Worm (Caenorhabditis elegans) whole organism, L1 larva: ENCODE measurements around the gene str-32.

Experiments used
- C04F5.9 ChIP-seq: sonication (generic microtip); optimal IDR thresholded peaks from 2 replicates; lab custom pipeline; 2016; ENCODE audit warnings: missing genetic modification characterization, missing compliant biosample characterization
- F16B12.6 ChIP-seq: fragments of 150-350 bp; optimal IDR thresholded peaks from 2 replicates; lab custom pipeline; 2014; ENCODE audit warnings: missing biosample characterization, missing genetic modification characterization
- aha-1 ChIP-seq: fragments of 150-350 bp; optimal IDR thresholded peaks from 2 replicates; lab custom pipeline; 2014; ENCODE audit warnings: missing biosample characterization, missing genetic modification characterization
- ama-1 ChIP-seq: fragments of 150-350 bp; optimal IDR thresholded peaks from 2 replicates; lab custom pipeline; 2014
- blmp-1 ChIP-seq: fragments of 150-350 bp; optimal IDR thresholded peaks from 2 replicates; lab custom pipeline; 2014; ENCODE audit warnings: missing biosample characterization, missing genetic modification characterization
- ceh-8 ChIP-seq: fragments of 200-800 bp; sonication (Bioruptor generic); optimal IDR thresholded peaks from 2 replicates; lab custom pipeline; 2018; ENCODE audit warnings: mild to moderate bottlenecking, missing genetic modification characterization, moderate library complexity, missing compliant biosample characterization
- ceh-82 ChIP-seq, 3 experiments: fragments of 150-350 bp in 1 of 3; sonication (generic microtip) in 2 of 3; optimal IDR thresholded peaks; 2 replicates each; lab custom pipeline; 2014 to 2017; ENCODE audit warnings: missing biosample characterization in 3 of 3, missing genetic modification characterization in 3 of 3
- ceh-90 ChIP-seq: sonication (generic microtip); optimal IDR thresholded peaks from 2 replicates; lab custom pipeline; 2016; ENCODE audit warnings: missing genetic modification characterization, missing compliant biosample characterization
- ces-1 ChIP-seq: fragments of 150-350 bp; optimal IDR thresholded peaks from 2 replicates; lab custom pipeline; 2014; ENCODE audit warnings: missing biosample characterization, missing genetic modification reagents, missing genetic modification characterization
- dpl-1 ChIP-seq, 3 experiments: fragments of 150-350 bp in 2 of 3; sonication (generic microtip) in 1 of 3; optimal IDR thresholded peaks; 2 replicates each; lab custom pipeline; 2014 to 2017; ENCODE audit warnings: missing biosample characterization in 3 of 3, missing genetic modification characterization in 3 of 3, missing genetic modification reagents in 3 of 3
- dsc-1 ChIP-seq: sonication (generic microtip); optimal IDR thresholded peaks from 2 replicates; lab custom pipeline; 2016; ENCODE audit warnings: mild to moderate bottlenecking, missing genetic modification characterization, missing compliant biosample characterization
- efl-3 ChIP-seq: fragments of 200-800 bp; sonication (Bioruptor generic); optimal IDR thresholded peaks from 2 replicates; lab custom pipeline; 2018; ENCODE audit warnings: mild to moderate bottlenecking, missing genetic modification characterization, missing compliant biosample characterization
- egl-13 ChIP-seq: sonication (generic microtip); optimal IDR thresholded peaks from 2 replicates; lab custom pipeline; 2016; ENCODE audit warnings: missing genotype, missing genetic modification reagents, missing genetic modification characterization, missing compliant biosample characterization
- egl-27 ChIP-seq, 2 experiments: fragments of 150-350 bp in 1 of 2; sonication (generic microtip); optimal IDR thresholded peaks; 3 replicates each; lab custom pipeline; 2017 to 2018; ENCODE audit warnings: missing biosample characterization in 2 of 2, missing genetic modification characterization in 2 of 2, missing genetic modification reagents in 2 of 2
- elt-3 ChIP-seq, 6 experiments: fragments of 150-350 bp in 1 of 6; sonication (generic microtip); optimal IDR thresholded peaks; 2 replicates each; lab custom pipeline; 2017 to 2018; ENCODE audit warnings: missing biosample characterization in 6 of 6, missing genetic modification characterization in 6 of 6, inconsistent platforms in 1 of 6
- ets-5 ChIP-seq: fragments of 200-800 bp; sonication (Bioruptor generic); IDR thresholded peaks from 2 replicates; pipeline ENCODE4 v1.3.6; 2022; ENCODE audit warnings: missing genetic modification characterization, missing compliant biosample characterization
- fkh-10 ChIP-seq: sonication (generic microtip); optimal IDR thresholded peaks from 2 replicates; lab custom pipeline; 2017; ENCODE audit warnings: missing biosample characterization, missing genetic modification reagents, missing genetic modification characterization
- fkh-4 ChIP-seq: sonication (generic microtip); optimal IDR thresholded peaks from 2 replicates; lab custom pipeline; 2016; ENCODE audit warnings: missing compliant biosample characterization, missing genetic modification characterization, borderline replicate concordance
- fkh-8 ChIP-seq: sonication (generic microtip); optimal IDR thresholded peaks from 2 replicates; lab custom pipeline; 2016; ENCODE audit warnings: mild to moderate bottlenecking, missing genetic modification characterization, missing compliant biosample characterization
- hpl-2 ChIP-seq: fragments of 150-350 bp; optimal IDR thresholded peaks from 2 replicates; lab custom pipeline; 2014; ENCODE audit warnings: missing biosample characterization, missing genetic modification reagents, missing genetic modification characterization
- isw-1 ChIP-seq: fragments of 200-800 bp; sonication (Bioruptor generic); IDR thresholded peaks from 2 replicates; pipeline ENCODE4 v1.3.6; 2022; ENCODE audit warnings: missing genetic modification characterization, missing compliant biosample characterization
- lin-13 ChIP-seq: fragments of 150-350 bp; optimal IDR thresholded peaks from 2 replicates; lab custom pipeline; 2014; ENCODE audit warnings: missing biosample characterization, missing genetic modification reagents, missing genetic modification characterization
- lin-14 ChIP-seq: fragments of 200-800 bp; sonication (Bioruptor generic); optimal IDR thresholded peaks from 2 replicates; lab custom pipeline; 2018; ENCODE audit warnings: mild to moderate bottlenecking, missing genetic modification characterization, moderate library complexity, missing compliant biosample characterization
- lin-35 ChIP-seq, 2 experiments: fragments of 150-350 bp; optimal IDR thresholded peaks; 2 replicates each; lab custom pipeline; 2014; ENCODE audit warnings: missing biosample characterization in 2 of 2, missing genetic modification characterization in 2 of 2, missing genetic modification reagents in 2 of 2
- lsy-2 ChIP-seq, 2 experiments: fragments of 150-350 bp; optimal IDR thresholded peaks; 2 replicates each; lab custom pipeline; 2014; ENCODE audit warnings: missing biosample characterization in 2 of 2, missing genetic modification characterization in 2 of 2
- mep-1 ChIP-seq: fragments of 150-350 bp; optimal IDR thresholded peaks from 2 replicates; lab custom pipeline; 2014; ENCODE audit warnings: missing biosample characterization, missing genetic modification characterization
- nhr-11 ChIP-seq: fragments of 150-350 bp; optimal IDR thresholded peaks from 2 replicates; lab custom pipeline; 2014; ENCODE audit warnings: missing biosample characterization, missing genetic modification characterization
- nhr-12 ChIP-seq: sonication (generic microtip); optimal IDR thresholded peaks from 2 replicates; lab custom pipeline; 2017; ENCODE audit warnings: missing biosample characterization, missing genetic modification characterization
- nhr-20 ChIP-seq: sonication (generic microtip); optimal IDR thresholded peaks from 2 replicates; lab custom pipeline; 2016; ENCODE audit warnings: mild to moderate bottlenecking, missing genetic modification characterization, missing compliant biosample characterization
- nhr-237 ChIP-seq: fragments of 150-350 bp; optimal IDR thresholded peaks from 2 replicates; lab custom pipeline; 2014; ENCODE audit warnings: missing biosample characterization, missing genetic modification characterization
- nhr-28 ChIP-seq: fragments of 150-350 bp; optimal IDR thresholded peaks from 2 replicates; lab custom pipeline; 2014; ENCODE audit warnings: missing biosample characterization, missing genetic modification characterization
- nhr-47 ChIP-seq: sonication (generic microtip); optimal IDR thresholded peaks from 2 replicates; lab custom pipeline; 2016; ENCODE audit warnings: mild to moderate bottlenecking, missing genetic modification characterization, moderate library complexity, missing compliant biosample characterization
- nhr-71 ChIP-seq: sonication (generic microtip); optimal IDR thresholded peaks from 2 replicates; lab custom pipeline; 2016; ENCODE audit warnings: mild to moderate bottlenecking, missing genetic modification characterization, moderate library complexity, missing compliant biosample characterization
- nhr-76 ChIP-seq: sonication (generic microtip); optimal IDR thresholded peaks from 2 replicates; lab custom pipeline; 2017; ENCODE audit warnings: missing biosample characterization, missing genetic modification characterization
- nhr-90 ChIP-seq: sonication (generic microtip); optimal IDR thresholded peaks from 2 replicates; lab custom pipeline; 2016; ENCODE audit warnings: mild to moderate bottlenecking, missing genetic modification characterization, missing compliant biosample characterization; ENCODE audit not compliant: poor library complexity
- pag-3 ChIP-seq: sonication (generic microtip); optimal IDR thresholded peaks from 2 replicates; lab custom pipeline; 2017; ENCODE audit warnings: missing genetic modification characterization, mild to moderate bottlenecking, missing compliant biosample characterization, antibody characterized with exemption, borderline replicate concordance; ENCODE audit not compliant: insufficient read depth
- pax-3 ChIP-seq: fragments of 200-800 bp; sonication (Bioruptor generic); optimal IDR thresholded peaks from 2 replicates; lab custom pipeline; 2018; ENCODE audit warnings: mild to moderate bottlenecking, missing genetic modification characterization, moderate library complexity, missing compliant biosample characterization
- pqm-1 ChIP-seq: sonication (generic microtip); optimal IDR thresholded peaks from 3 replicates; lab custom pipeline; 2017; ENCODE audit warnings: missing biosample characterization, missing genetic modification characterization
- rnt-1 ChIP-seq: sonication (generic microtip); optimal IDR thresholded peaks from 2 replicates; lab custom pipeline; 2016; ENCODE audit warnings: mild to moderate bottlenecking, missing genetic modification characterization, moderate library complexity, missing compliant biosample characterization
- skn-1 ChIP-seq: fragments of 150-350 bp; optimal IDR thresholded peaks from 2 replicates; lab custom pipeline; 2014; ENCODE audit warnings: missing biosample characterization, missing genetic modification characterization
- snpc-4 ChIP-seq: fragments of 150-350 bp; optimal IDR thresholded peaks from 2 replicates; lab custom pipeline; 2014; ENCODE audit warnings: missing biosample characterization, missing genetic modification characterization
- sox-4 ChIP-seq: sonication (generic microtip); optimal IDR thresholded peaks from 2 replicates; lab custom pipeline; 2016; ENCODE audit warnings: missing genetic modification characterization, missing compliant biosample characterization
- sptf-1 ChIP-seq: fragments of 150-350 bp; optimal IDR thresholded peaks from 2 replicates; lab custom pipeline; 2014; ENCODE audit warnings: missing biosample characterization, missing genetic modification characterization
- swsn-7 ChIP-seq: sonication (generic microtip); optimal IDR thresholded peaks from 2 replicates; lab custom pipeline; 2016; ENCODE audit warnings: missing genetic modification characterization, missing compliant biosample characterization
- tbx-2 ChIP-seq: sonication (generic microtip); optimal IDR thresholded peaks from 2 replicates; lab custom pipeline; 2016; ENCODE audit warnings: missing genetic modification characterization, missing compliant biosample characterization
- tlp-1 ChIP-seq: fragments of 150-350 bp; optimal IDR thresholded peaks from 2 replicates; lab custom pipeline; 2014; ENCODE audit warnings: missing biosample characterization, missing genetic modification characterization
- unc-130 ChIP-seq: fragments of 150-350 bp; optimal IDR thresholded peaks from 2 replicates; lab custom pipeline; 2017; ENCODE audit warnings: missing biosample characterization, missing genetic modification characterization, inconsistent platforms
- unc-30 ChIP-seq: sonication (generic microtip); optimal IDR thresholded peaks from 2 replicates; lab custom pipeline; 2017; ENCODE audit warnings: missing biosample characterization, missing genetic modification characterization
- unc-86 ChIP-seq: sonication (generic microtip); optimal IDR thresholded peaks from 2 replicates; lab custom pipeline; 2016; ENCODE audit warnings: missing genetic modification characterization, missing compliant biosample characterization
- vab-15 ChIP-seq: sonication (generic microtip); optimal IDR thresholded peaks from 2 replicates; lab custom pipeline; 2017; ENCODE audit warnings: missing genotype, mild to moderate bottlenecking, missing genetic modification characterization, missing compliant biosample characterization
- xbp-1 ChIP-seq: sonication (generic microtip); optimal IDR thresholded peaks from 2 replicates; lab custom pipeline; 2016; ENCODE audit warnings: missing genetic modification characterization, missing compliant biosample characterization
- zag-1 ChIP-seq: fragments of 150-350 bp; optimal IDR thresholded peaks from 2 replicates; lab custom pipeline; 2014; ENCODE audit warnings: missing biosample characterization, missing genetic modification characterization
- zip-4 ChIP-seq: fragments of 200-800 bp; sonication (Bioruptor generic); optimal IDR thresholded peaks from 2 replicates; lab custom pipeline; 2018; ENCODE audit warnings: mild to moderate bottlenecking, missing genetic modification characterization, moderate library complexity, missing compliant biosample characterization
- ztf-11 ChIP-seq, 2 experiments: sonication (generic microtip); optimal IDR thresholded peaks; 2 replicates each; lab custom pipeline; 2016 to 2017; ENCODE audit warnings: missing genetic modification characterization in 2 of 2, missing biosample characterization in 1 of 2, missing compliant biosample characterization in 1 of 2

Gene str-32

ce11 chrV:4844591-4844990, 36.7 kb downstream of the str-32 start, which contains the start of gene abhd-5.2 (continued):
- no peak for TF ChIP-seq egl-27 (tag; optimal IDR thresholded peaks at IDR 0.05; lab: Kevin White, UChicago)
- peak; percentile 21 for TF ChIP-seq nhr-90 (tag; lab: Kevin White, UChicago)
- peak; percentile 63 for TF ChIP-seq nhr-237 (tag; lab: Kevin White, UChicago)
- peak; percentile 14 for TF ChIP-seq unc-130
- peak; percentile 7 for TF ChIP-seq dsc-1 (tag; lab: Kevin White, UChicago)
- no peak for TF ChIP-seq ama-1 (lab: Kevin White, UChicago)
- no peak for TF ChIP-seq fkh-10 (GFP tag; lab: Kevin White, UChicago)
- peak; percentile 48 to 78 (median 65) for TF ChIP-seq ceh-82 (tag; optimal IDR thresholded peaks at IDR 0.05; lab: Kevin White, UChicago)
- peak; percentile 57 for TF ChIP-seq fkh-8
- no peak for TF ChIP-seq ztf-11 (tag; optimal IDR thresholded peaks at IDR 0.05; lab: Kevin White, UChicago)
- TF ChIP-seq nhr-28 (tag; lab: Kevin White, UChicago) = peak; percentile 53
- TF ChIP-seq rnt-1 (tag; lab: Kevin White, UChicago) = peak; percentile 53
- TF ChIP-seq nhr-20 = peak; percentile 70
- no peak for TF ChIP-seq zag-1 (tag; lab: Kevin White, UChicago)
- no peak for TF ChIP-seq egl-13
- TF ChIP-seq elt-3 (tag; optimal IDR thresholded peaks at IDR 0.05; lab: Kevin White, UChicago) = peak in 1 of 6 experiments; percentile 27
- no peak for TF ChIP-seq tlp-1 (tag; lab: Kevin White, UChicago)
- TF ChIP-seq lin-35 (GFP tag; optimal IDR thresholded peaks at IDR 0.05; lab: Kevin White, UChicago) = peak; percentile 46 to 76
- TF ChIP-seq swsn-7 (tag; lab: Kevin White, UChicago) = peak; percentile 32
- TF ChIP-seq unc-86 (tag; lab: Kevin White, UChicago) = peak; percentile 15
- TF ChIP-seq vab-15 = no peak
- peak; percentile 39 to 55 for TF ChIP-seq lsy-2 (tag; optimal IDR thresholded peaks at IDR 0.05; lab: Kevin White, UChicago)
- peak; percentile 12 for TF ChIP-seq F16B12.6 (tag; lab: Kevin White, UChicago)
- peak; percentile 14 for TF ChIP-seq xbp-1 (tag; lab: Kevin White, UChicago)
- no peak for TF ChIP-seq ceh-8
- TF ChIP-seq sox-4 = no peak
- no peak for TF ChIP-seq C04F5.9
- peak; percentile 89 for TF ChIP-seq lin-14 (GFP tag; lab: Kevin White, UChicago)
- no peak for TF ChIP-seq nhr-76
- TF ChIP-seq isw-1 (GFP tag; lab: Robert Waterston, UW) = peak; percentile 39
- peak; percentile 50 for TF ChIP-seq nhr-47 (tag; lab: Kevin White, UChicago)
- TF ChIP-seq nhr-12 = no peak
- TF ChIP-seq snpc-4 (tag; lab: Kevin White, UChicago) = peak; percentile 20
- TF ChIP-seq ceh-90 (tag; lab: Kevin White, UChicago) = no peak
- TF ChIP-seq pax-3 (tag; lab: Kevin White, UChicago) = no peak
- peak; percentile 79 for TF ChIP-seq skn-1 (tag; lab: Kevin White, UChicago)
- TF ChIP-seq unc-30 = no peak
- no peak for TF ChIP-seq pqm-1 (tag; lab: Kevin White, UChicago)
- no peak for TF ChIP-seq ces-1
- TF ChIP-seq hpl-2 (GFP tag; lab: Kevin White, UChicago) = no peak
- no peak for TF ChIP-seq ets-5
- no peak for TF ChIP-seq aha-1
- peak; percentile 70 for TF ChIP-seq mep-1 (tag; lab: Kevin White, UChicago)
- TF ChIP-seq lin-13 (GFP tag; lab: Kevin White, UChicago) = no peak
- TF ChIP-seq pag-3 = no peak
- peak; percentile 97 for TF ChIP-seq zip-4
- TF ChIP-seq tbx-2 (tag; lab: Kevin White, UChicago) = peak; percentile 35
- peak; percentile 35 to 52 (median 38) for TF ChIP-seq dpl-1 (GFP tag; optimal IDR thresholded peaks at IDR 0.05; lab: Kevin White, UChicago)
- no peak for TF ChIP-seq sptf-1
- peak; percentile 43 for TF ChIP-seq nhr-11 (tag; lab: Kevin White, UChicago)
- TF ChIP-seq nhr-71 (tag; lab: Kevin White, UChicago) = peak; percentile 79
- no peak for TF ChIP-seq efl-3 (GFP tag; lab: Kevin White, UChicago)
- TF ChIP-seq blmp-1 = no peak
- TF ChIP-seq fkh-4 (tag; lab: Kevin White, UChicago) = no peak
